Worm (Caenorhabditis elegans) whole organism, L4/young adult: ENCODE results near the gene ints-5.

Source experiments
- dao-5 ChIP-seq: sonication (generic microtip); optimal IDR thresholded peaks from 2 replicates; lab custom pipeline; 2016; ENCODE audit warnings: missing genotype, missing genetic modification characterization, moderate library complexity, missing compliant biosample characterization
- him-1 ChIP-seq: sonication (generic microtip); optimal IDR thresholded peaks from 2 replicates; lab custom pipeline; 2016; ENCODE audit warnings: missing genotype, missing genetic modification reagents, missing genetic modification characterization, missing compliant biosample characterization

DNA sequence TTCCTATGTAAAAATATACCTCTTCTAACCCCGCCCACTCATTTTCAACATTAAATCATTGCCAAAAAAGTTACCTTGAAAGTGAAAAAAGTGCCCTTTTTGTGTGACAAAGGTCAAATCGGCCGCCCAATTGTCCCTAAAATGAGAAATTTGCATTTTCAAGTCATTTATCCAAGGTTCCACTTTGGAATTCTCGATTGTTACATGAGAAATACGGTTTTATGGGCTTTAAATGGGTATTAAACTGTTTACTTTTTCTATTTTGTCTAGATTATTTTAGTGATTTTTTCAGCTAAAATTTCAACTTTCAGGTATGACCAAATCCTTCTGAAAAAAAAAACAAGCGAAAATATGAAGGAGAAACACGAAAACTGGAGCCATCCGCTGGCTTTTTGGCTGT lies 58.7 kb downstream of the ints-5 start, which contains the start of gene grdn-1:
- TF ChIP-seq him-1 (tag; lab: Kevin White, UChicago) (no peak), dao-5 (no peak)
